Worm (Caenorhabditis elegans) whole organism, L3 larva: ENCODE data around the gene nlp-59.

Experiments used
- R02D3.7 ChIP-seq: fragments of 150-350 bp; optimal IDR thresholded peaks from 2 replicates; lab custom pipeline; 2014; ENCODE audit warnings: missing biosample characterization, missing genetic modification characterization
- ZK546.5 ChIP-seq: sonication (generic microtip); optimal IDR thresholded peaks from 2 replicates; lab custom pipeline; 2017; ENCODE audit warnings: missing biosample characterization, missing genetic modification characterization
- aly-2 ChIP-seq: fragments of 150-350 bp; optimal IDR thresholded peaks from 2 replicates; lab custom pipeline; 2014; ENCODE audit warnings: missing biosample characterization, missing genetic modification characterization
- ama-1 ChIP-seq: fragments of 150-350 bp; optimal IDR thresholded peaks from 2 replicates; lab custom pipeline; 2018
- ceh-16 ChIP-seq: sonication (generic microtip); optimal IDR thresholded peaks from 2 replicates; lab custom pipeline; 2017; ENCODE audit warnings: missing biosample characterization, missing genetic modification characterization
- ceh-28 ChIP-seq: fragments of 150-350 bp; optimal IDR thresholded peaks from 2 replicates; lab custom pipeline; 2014; ENCODE audit warnings: missing biosample characterization, missing genetic modification reagents, missing genetic modification characterization
- ceh-9 ChIP-seq: sonication (generic microtip); optimal IDR thresholded peaks from 2 replicates; lab custom pipeline; 2018; ENCODE audit warnings: missing biosample characterization, missing genetic modification characterization
- egl-27 ChIP-seq: sonication (generic microtip); optimal IDR thresholded peaks from 4 replicates; lab custom pipeline; 2017; ENCODE audit warnings: missing biosample characterization, missing genetic modification reagents, missing genetic modification characterization
- elt-2 ChIP-seq: sonication (generic microtip); optimal IDR thresholded peaks from 2 replicates; lab custom pipeline; 2016; ENCODE audit warnings: missing genetic modification reagents, mild to moderate bottlenecking, missing genetic modification characterization, missing compliant biosample characterization
- elt-3 ChIP-seq, 3 experiments: fragments of 150-350 bp in 1 of 3; sonication (generic microtip) in 2 of 3; optimal IDR thresholded peaks; 2 replicates in 2 of 3; 4 replicates in 1 of 3; lab custom pipeline; 2014 to 2017; ENCODE audit warnings: missing biosample characterization in 3 of 3, missing genetic modification characterization in 3 of 3
- eor-1 ChIP-seq, 2 experiments: fragments of 150-350 bp; optimal IDR thresholded peaks; 2 replicates each; lab custom pipeline; 2014 to 2018; ENCODE audit warnings: missing biosample characterization in 2 of 2, missing genetic modification characterization in 2 of 2
- fkh-10 ChIP-seq: sonication (generic microtip); optimal IDR thresholded peaks from 2 replicates; lab custom pipeline; 2017; ENCODE audit warnings: missing biosample characterization, missing genetic modification reagents, missing genetic modification characterization
- fkh-2 ChIP-seq: fragments of 150-350 bp; optimal IDR thresholded peaks from 2 replicates; lab custom pipeline; 2014; ENCODE audit warnings: missing biosample characterization, missing genetic modification reagents, missing genetic modification characterization
- fos-1 ChIP-seq: fragments of 150-350 bp; optimal IDR thresholded peaks from 2 replicates; lab custom pipeline; 2014; ENCODE audit warnings: missing biosample characterization, missing genetic modification characterization
- hmg-11 ChIP-seq: sonication (generic microtip); optimal IDR thresholded peaks from 2 replicates; lab custom pipeline; 2016; ENCODE audit warnings: missing genetic modification characterization, missing compliant biosample characterization
- jun-1 ChIP-seq: fragments of 150-350 bp; optimal IDR thresholded peaks from 2 replicates; lab custom pipeline; 2014; ENCODE audit warnings: missing biosample characterization, missing genetic modification reagents, missing genetic modification characterization
- lin-39 ChIP-seq: fragments of 150-350 bp; optimal IDR thresholded peaks from 2 replicates; lab custom pipeline; 2018; ENCODE audit warnings: missing biosample characterization, missing genetic modification reagents, missing genetic modification characterization
- lsy-12 ChIP-seq: sonication (generic microtip); optimal IDR thresholded peaks from 2 replicates; lab custom pipeline; 2016; ENCODE audit warnings: mild to moderate bottlenecking, missing genetic modification characterization, missing compliant biosample characterization
- nhr-11 ChIP-seq: fragments of 150-350 bp; optimal IDR thresholded peaks from 2 replicates; lab custom pipeline; 2014; ENCODE audit warnings: missing biosample characterization, missing genetic modification characterization
- nhr-25 ChIP-seq: sonication (generic microtip); optimal IDR thresholded peaks from 2 replicates; lab custom pipeline; 2017; ENCODE audit warnings: missing biosample characterization, missing genetic modification characterization
- nhr-28 ChIP-seq: fragments of 150-350 bp; optimal IDR thresholded peaks from 2 replicates; lab custom pipeline; 2014; ENCODE audit warnings: missing biosample characterization, missing genetic modification characterization
- nhr-43 ChIP-seq: sonication (generic microtip); optimal IDR thresholded peaks from 2 replicates; lab custom pipeline; 2016; ENCODE audit warnings: mild to moderate bottlenecking, missing genetic modification characterization, missing compliant biosample characterization; ENCODE audit not compliant: poor library complexity, severe bottlenecking
- nhr-67 ChIP-seq: fragments of 150-350 bp; optimal IDR thresholded peaks from 2 replicates; lab custom pipeline; 2014; ENCODE audit warnings: missing biosample characterization, missing genetic modification characterization
- nhr-76 ChIP-seq: fragments of 150-350 bp; sonication (generic microtip); optimal IDR thresholded peaks from 5 replicates; lab custom pipeline; 2014; ENCODE audit warnings: missing biosample characterization, missing genetic modification characterization
- nhr-77 ChIP-seq: fragments of 150-350 bp; optimal IDR thresholded peaks from 2 replicates; lab custom pipeline; 2014; ENCODE audit warnings: missing biosample characterization, missing genetic modification characterization
- pha-4 ChIP-seq: fragments of 150-350 bp; optimal IDR thresholded peaks from 2 replicates; lab custom pipeline; 2014; ENCODE audit warnings: missing biosample characterization, missing genetic modification reagents, missing genetic modification characterization
- pqm-1 ChIP-seq: fragments of 150-350 bp; optimal IDR thresholded peaks from 2 replicates; lab custom pipeline; 2017; ENCODE audit warnings: missing biosample characterization, missing genetic modification characterization, inconsistent platforms
- sea-2 ChIP-seq: fragments of 150-350 bp; sonication (generic microtip); optimal IDR thresholded peaks from 4 replicates; lab custom pipeline; 2014; ENCODE audit warnings: missing biosample characterization, missing genetic modification reagents, missing genetic modification characterization
- skn-1 ChIP-seq: fragments of 150-350 bp; optimal IDR thresholded peaks from 2 replicates; lab custom pipeline; 2014; ENCODE audit warnings: missing biosample characterization, missing genetic modification characterization
- snpc-4 ChIP-seq: fragments of 150-350 bp; optimal IDR thresholded peaks from 2 replicates; lab custom pipeline; 2014; ENCODE audit warnings: missing biosample characterization, missing genetic modification characterization
- unc-39 ChIP-seq: sonication (generic microtip); optimal IDR thresholded peaks from 4 replicates; lab custom pipeline; 2017; ENCODE audit warnings: missing biosample characterization, missing genetic modification characterization
- unc-62 ChIP-seq: fragments of 150-350 bp; sonication (generic microtip); optimal IDR thresholded peaks from 4 replicates; lab custom pipeline; 2014; ENCODE audit warnings: missing biosample characterization, missing genetic modification reagents, missing genetic modification characterization
- zag-1 ChIP-seq: fragments of 150-350 bp; optimal IDR thresholded peaks from 2 replicates; lab custom pipeline; 2014; ENCODE audit warnings: missing biosample characterization, missing genetic modification characterization
- ztf-11 ChIP-seq: fragments of 150-350 bp; optimal IDR thresholded peaks from 2 replicates; lab custom pipeline; 2014; ENCODE audit warnings: missing biosample characterization, missing genetic modification characterization
- ztf-4 ChIP-seq: fragments of 150-350 bp; optimal IDR thresholded peaks from 2 replicates; lab custom pipeline; 2014; ENCODE audit warnings: missing biosample characterization, missing genetic modification characterization

nlp-59 gene

DNA sequence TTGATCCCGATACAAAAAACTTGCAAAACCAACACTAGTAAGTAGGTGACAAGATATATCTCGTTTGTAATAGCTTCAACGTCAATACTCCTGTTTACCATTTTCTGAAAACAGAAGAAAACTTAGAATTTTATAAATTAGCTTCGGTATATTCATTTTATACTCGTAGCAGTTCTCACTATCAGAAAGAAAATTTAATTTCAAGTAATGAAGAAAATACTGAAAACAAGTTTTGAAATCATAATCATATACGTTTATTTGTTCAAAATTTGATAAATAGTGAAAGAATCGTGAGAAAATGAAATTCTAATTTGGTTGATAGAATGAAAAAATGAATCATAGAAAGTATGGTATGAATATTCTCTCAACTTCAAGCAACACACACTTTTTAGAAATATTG, 16.6 kb upstream of the nlp-59 start, which contains the start of gene C30G7.5:
TSS of gene C30G7.5 (minus strand) at position 101 of the 400 bp plus-strand sequence.
- TF ChIP-seq fkh-2 (tag; lab: Kevin White, UChicago): no peak
- TF ChIP-seq unc-62 (GFP tag; lab: Kevin White, UChicago): no peak
- TF ChIP-seq fos-1 (tag; lab: Kevin White, UChicago): no peak
- no peak for TF ChIP-seq ama-1 (lab: Kevin White, UChicago)
- TF ChIP-seq jun-1 (tag; lab: Kevin White, UChicago): no peak
- TF ChIP-seq aly-2 (tag; lab: Kevin White, UChicago): no peak
- TF ChIP-seq egl-27 (tag; lab: Kevin White, UChicago): no peak
- TF ChIP-seq elt-3 (tag; optimal IDR thresholded peaks at IDR 0.05; lab: Kevin White, UChicago): no peak

DNA sequence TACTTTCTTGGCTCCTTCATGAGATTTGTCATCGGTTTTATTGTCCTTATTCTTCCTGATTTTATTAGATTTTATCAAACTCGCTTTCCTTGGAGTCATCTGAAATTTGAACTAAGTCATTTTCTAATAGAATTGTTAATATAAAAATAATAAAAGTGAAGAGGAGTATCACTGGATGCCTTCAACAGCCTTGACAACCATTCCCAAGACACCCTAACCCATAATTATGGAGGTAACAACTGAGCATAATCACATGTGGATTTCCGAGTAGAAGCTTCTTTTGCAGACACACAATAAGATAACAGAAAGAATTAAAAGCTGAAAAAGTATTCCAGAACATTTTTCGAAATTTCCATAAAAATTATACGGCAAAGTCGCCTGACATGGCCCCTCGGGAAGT, 15.6 kb upstream of the nlp-59 start, which contains the start of gene F02D8.9:
TSS of gene F02D8.9 (minus strand) at position 101 of the 400 bp plus-strand sequence.
- TF ChIP-seq nhr-77 (tag; lab: Kevin White, UChicago) (no peak), ZK546.5 (no peak), elt-3 (tag; optimal IDR thresholded peaks at IDR 0.05; lab: Kevin White, UChicago) (no peak), ztf-11 (tag; lab: Kevin White, UChicago) (no peak), nhr-25 (tag; lab: Kevin White, UChicago) (no peak), sea-2 (no peak), lsy-12 (no peak), nhr-76 (tag; lab: Kevin White, UChicago) (no peak), ceh-16 (tag; lab: Kevin White, UChicago) (no peak), elt-2 (no peak), nhr-28 (tag; lab: Kevin White, UChicago) (no peak), nhr-11 (tag; lab: Kevin White, UChicago) (no peak)
- TF ChIP-seq, all 47 proteins: peak for 0

DNA sequence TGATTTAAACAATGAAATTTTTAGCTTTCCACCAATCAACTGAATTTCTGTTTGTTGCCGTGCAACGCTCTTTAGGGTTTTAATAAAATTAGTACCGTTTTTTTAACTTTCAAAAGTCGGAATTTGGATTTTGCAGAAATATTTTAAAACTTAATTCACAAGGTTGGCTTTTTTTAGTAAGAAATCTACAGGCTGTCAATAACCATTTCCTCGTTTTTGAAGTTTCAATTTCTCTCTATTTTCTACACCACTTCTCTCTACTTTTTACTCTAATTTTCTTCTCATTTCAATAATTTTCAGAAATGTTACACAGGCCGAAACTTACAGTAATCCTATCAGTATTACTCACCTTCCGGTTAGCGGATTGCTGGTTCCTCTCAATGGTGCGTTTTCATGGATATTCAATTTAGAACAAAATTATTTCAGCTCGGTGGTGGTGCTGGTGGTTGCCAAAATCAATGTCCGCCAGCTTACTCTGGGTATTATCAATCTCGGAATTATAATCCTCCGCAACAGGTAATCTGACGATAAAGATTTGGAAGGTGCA, 7.0 kb downstream of the nlp-59 start, which contains the start of the genes grd-12 and F02D8.1:
TSS of gene grd-12 (plus strand) at position 301 of the 547 bp plus-strand sequence.
TSS of gene F02D8.1 (minus strand) at position 497 of the 547 bp plus-strand sequence.
- no peak for TF ChIP-seq unc-62 (GFP tag; lab: Kevin White, UChicago)
- TF ChIP-seq pha-4 (tag; lab: Kevin White, UChicago): no peak
- no peak for TF ChIP-seq egl-27 (tag; lab: Kevin White, UChicago)
- TF ChIP-seq R02D3.7 (tag; lab: Kevin White, UChicago): no peak
- no peak for TF ChIP-seq pqm-1
- no peak for TF ChIP-seq unc-39 (tag; lab: Kevin White, UChicago)
- TF ChIP-seq ceh-28 (tag; lab: Kevin White, UChicago): no peak
- no peak for TF ChIP-seq ceh-9
- no peak for TF ChIP-seq ztf-4 (tag; lab: Kevin White, UChicago)
- TF ChIP-seq ama-1 (lab: Kevin White, UChicago): no peak

DNA sequence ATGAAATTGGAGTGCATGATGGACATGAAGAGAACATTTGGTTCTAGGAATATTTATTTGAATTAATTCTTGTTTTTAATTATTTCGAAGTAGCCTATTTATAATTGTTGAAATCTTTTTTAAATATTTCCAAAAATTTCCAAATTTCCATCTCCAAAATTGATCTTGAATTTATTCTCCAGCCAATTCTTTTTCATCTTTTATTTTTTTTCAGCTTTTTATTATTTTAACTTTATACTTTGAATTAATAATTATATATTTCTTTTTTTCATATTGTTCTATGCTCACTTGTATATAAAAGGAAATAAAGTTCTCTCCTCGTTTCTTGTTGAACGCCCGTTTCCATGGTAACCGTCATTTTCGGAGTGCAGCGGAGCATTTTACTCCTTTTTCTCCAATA, 8.7 kb downstream of the nlp-59 start, which contains the start of gene xbx-1:
TSS of gene xbx-1 (plus strand) at position 301 of the 400 bp plus-strand sequence.
- TF ChIP-seq zag-1 (tag; lab: Kevin White, UChicago) (no peak), eor-1 (tag; optimal IDR thresholded peaks at IDR 0.05; lab: Kevin White, UChicago) (no peak), skn-1 (tag; lab: Kevin White, UChicago) (no peak), ama-1 (lab: Kevin White, UChicago) (no peak), snpc-4 (no peak), nhr-77 (tag; lab: Kevin White, UChicago) (no peak), nhr-43 (tag; lab: Kevin White, UChicago) (no peak), jun-1 (tag; lab: Kevin White, UChicago) (no peak), pha-4 (tag; lab: Kevin White, UChicago) (no peak), unc-39 (tag; lab: Kevin White, UChicago) (no peak), pqm-1 (no peak), fkh-10 (no peak), elt-3 (tag; optimal IDR thresholded peaks at IDR 0.05; lab: Kevin White, UChicago) (no peak), nhr-67 (tag; lab: Kevin White, UChicago) (no peak), ztf-11 (tag; lab: Kevin White, UChicago) (no peak), ceh-9 (no peak), R02D3.7 (tag; lab: Kevin White, UChicago) (no peak), sea-2 (no peak)

- no peak for TF ChIP-seq nhr-28 (tag; lab: Kevin White, UChicago)
- no peak for TF ChIP-seq zag-1 (tag; lab: Kevin White, UChicago)
- no peak for TF ChIP-seq lin-39 (tag; lab: Kevin White, UChicago)
- no peak for TF ChIP-seq lsy-12
- TF ChIP-seq ztf-11 (tag; lab: Kevin White, UChicago): no peak
- TF ChIP-seq elt-2: no peak
- TF ChIP-seq hmg-11: no peak
- TF ChIP-seq fkh-10: no peak
Observed at ce11 chrV:14984593-14984992, 13.4 kb downstream of the nlp-59 start, which contains the start of gene F02D8.4. Gene F02D8.4 (plus strand): TSS chrV:14984893.
